Worm (Caenorhabditis elegans) whole organism, L3 larva: Measurements from ENCODE around the gene sgn-1.

Experiments
- R02D3.7 ChIP-seq: fragments of 150-350 bp; optimal IDR thresholded peaks from 2 replicates; lab custom pipeline; 2014; ENCODE audit warnings: missing biosample characterization, missing genetic modification characterization
- ZK546.5 ChIP-seq: sonication (generic microtip); optimal IDR thresholded peaks from 2 replicates; lab custom pipeline; 2017; ENCODE audit warnings: missing biosample characterization, missing genetic modification characterization
- aly-2 ChIP-seq: fragments of 150-350 bp; optimal IDR thresholded peaks from 2 replicates; lab custom pipeline; 2014; ENCODE audit warnings: missing biosample characterization, missing genetic modification characterization
- ama-1 ChIP-seq: fragments of 150-350 bp; optimal IDR thresholded peaks from 2 replicates; lab custom pipeline; 2018
- ceh-16 ChIP-seq: sonication (generic microtip); optimal IDR thresholded peaks from 2 replicates; lab custom pipeline; 2017; ENCODE audit warnings: missing biosample characterization, missing genetic modification characterization
- ceh-28 ChIP-seq: fragments of 150-350 bp; optimal IDR thresholded peaks from 2 replicates; lab custom pipeline; 2014; ENCODE audit warnings: missing biosample characterization, missing genetic modification reagents, missing genetic modification characterization
- ceh-82 ChIP-seq: fragments of 150-350 bp; optimal IDR thresholded peaks from 2 replicates; lab custom pipeline; 2014; ENCODE audit warnings: missing biosample characterization, missing genetic modification characterization
- ceh-9 ChIP-seq: sonication (generic microtip); optimal IDR thresholded peaks from 2 replicates; lab custom pipeline; 2018; ENCODE audit warnings: missing biosample characterization, missing genetic modification characterization
- daf-12 ChIP-seq: fragments of 150-350 bp; optimal IDR thresholded peaks from 2 replicates; lab custom pipeline; 2014; ENCODE audit warnings: missing biosample characterization, missing genetic modification reagents, missing genetic modification characterization
- egl-27 ChIP-seq: sonication (generic microtip); optimal IDR thresholded peaks from 4 replicates; lab custom pipeline; 2017; ENCODE audit warnings: missing biosample characterization, missing genetic modification reagents, missing genetic modification characterization
- egl-5 ChIP-seq: fragments of 150-350 bp; optimal IDR thresholded peaks from 2 replicates; lab custom pipeline; 2017; ENCODE audit warnings: missing biosample characterization, missing genetic modification reagents, missing genetic modification characterization, inconsistent platforms
- elt-1 ChIP-seq: fragments of 150-350 bp; optimal IDR thresholded peaks from 2 replicates; lab custom pipeline; 2014; ENCODE audit warnings: missing biosample characterization, missing genetic modification characterization
- elt-2 ChIP-seq: sonication (generic microtip); optimal IDR thresholded peaks from 2 replicates; lab custom pipeline; 2016; ENCODE audit warnings: missing genetic modification reagents, mild to moderate bottlenecking, missing genetic modification characterization, missing compliant biosample characterization
- elt-3 ChIP-seq, 3 experiments: fragments of 150-350 bp in 1 of 3; sonication (generic microtip) in 2 of 3; optimal IDR thresholded peaks; 2 replicates in 2 of 3; 4 replicates in 1 of 3; lab custom pipeline; 2014 to 2017; ENCODE audit warnings: missing biosample characterization in 3 of 3, missing genetic modification characterization in 3 of 3
- eor-1 ChIP-seq, 2 experiments: fragments of 150-350 bp; optimal IDR thresholded peaks; 2 replicates each; lab custom pipeline; 2014 to 2018; ENCODE audit warnings: missing biosample characterization in 2 of 2, missing genetic modification characterization in 2 of 2
- fkh-10 ChIP-seq: sonication (generic microtip); optimal IDR thresholded peaks from 2 replicates; lab custom pipeline; 2017; ENCODE audit warnings: missing biosample characterization, missing genetic modification reagents, missing genetic modification characterization
- fkh-2 ChIP-seq: fragments of 150-350 bp; optimal IDR thresholded peaks from 2 replicates; lab custom pipeline; 2014; ENCODE audit warnings: missing biosample characterization, missing genetic modification reagents, missing genetic modification characterization
- fos-1 ChIP-seq: fragments of 150-350 bp; optimal IDR thresholded peaks from 2 replicates; lab custom pipeline; 2014; ENCODE audit warnings: missing biosample characterization, missing genetic modification characterization
- hmg-11 ChIP-seq: sonication (generic microtip); optimal IDR thresholded peaks from 2 replicates; lab custom pipeline; 2016; ENCODE audit warnings: missing genetic modification characterization, missing compliant biosample characterization
- jun-1 ChIP-seq: fragments of 150-350 bp; optimal IDR thresholded peaks from 2 replicates; lab custom pipeline; 2014; ENCODE audit warnings: missing biosample characterization, missing genetic modification reagents, missing genetic modification characterization
- lin-15B ChIP-seq: fragments of 150-350 bp; optimal IDR thresholded peaks from 2 replicates; lab custom pipeline; 2014; ENCODE audit warnings: missing biosample characterization, missing genetic modification characterization
- lin-39 ChIP-seq: fragments of 150-350 bp; optimal IDR thresholded peaks from 2 replicates; lab custom pipeline; 2018; ENCODE audit warnings: missing biosample characterization, missing genetic modification reagents, missing genetic modification characterization
- lsy-12 ChIP-seq: sonication (generic microtip); optimal IDR thresholded peaks from 2 replicates; lab custom pipeline; 2016; ENCODE audit warnings: mild to moderate bottlenecking, missing genetic modification characterization, missing compliant biosample characterization
- mdl-1 ChIP-seq: fragments of 150-350 bp; optimal IDR thresholded peaks from 2 replicates; lab custom pipeline; 2014; ENCODE audit warnings: missing biosample characterization, missing genetic modification characterization
- mml-1 ChIP-seq: fragments of 150-350 bp; sonication (generic microtip); optimal IDR thresholded peaks from 3 replicates; lab custom pipeline; 2014; ENCODE audit warnings: missing biosample characterization, missing genetic modification characterization
- nfya-1 ChIP-seq: sonication (generic microtip); optimal IDR thresholded peaks from 2 replicates; lab custom pipeline; 2017; ENCODE audit warnings: missing genetic modification characterization, mild to moderate bottlenecking, missing compliant biosample characterization, antibody characterized with exemption, moderate library complexity; ENCODE audit not compliant: insufficient read depth
- nhr-11 ChIP-seq: fragments of 150-350 bp; optimal IDR thresholded peaks from 2 replicates; lab custom pipeline; 2014; ENCODE audit warnings: missing biosample characterization, missing genetic modification characterization
- nhr-12 ChIP-seq: fragments of 150-350 bp; optimal IDR thresholded peaks from 2 replicates; lab custom pipeline; 2014; ENCODE audit warnings: missing biosample characterization, missing genetic modification characterization
- nhr-23 ChIP-seq: fragments of 150-350 bp; optimal IDR thresholded peaks from 2 replicates; lab custom pipeline; 2014; ENCODE audit warnings: missing biosample characterization, missing genetic modification reagents, missing genetic modification characterization
- nhr-237 ChIP-seq: fragments of 150-350 bp; optimal IDR thresholded peaks from 2 replicates; lab custom pipeline; 2014; ENCODE audit warnings: missing biosample characterization, missing genetic modification characterization
- nhr-25 ChIP-seq: sonication (generic microtip); optimal IDR thresholded peaks from 2 replicates; lab custom pipeline; 2017; ENCODE audit warnings: missing biosample characterization, missing genetic modification characterization
- nhr-28 ChIP-seq: fragments of 150-350 bp; optimal IDR thresholded peaks from 2 replicates; lab custom pipeline; 2014; ENCODE audit warnings: missing biosample characterization, missing genetic modification characterization
- nhr-43 ChIP-seq: sonication (generic microtip); optimal IDR thresholded peaks from 2 replicates; lab custom pipeline; 2016; ENCODE audit warnings: mild to moderate bottlenecking, missing genetic modification characterization, missing compliant biosample characterization; ENCODE audit not compliant: poor library complexity, severe bottlenecking
- nhr-67 ChIP-seq: fragments of 150-350 bp; optimal IDR thresholded peaks from 2 replicates; lab custom pipeline; 2014; ENCODE audit warnings: missing biosample characterization, missing genetic modification characterization
- nhr-76 ChIP-seq: fragments of 150-350 bp; sonication (generic microtip); optimal IDR thresholded peaks from 5 replicates; lab custom pipeline; 2014; ENCODE audit warnings: missing biosample characterization, missing genetic modification characterization
- nhr-77 ChIP-seq: fragments of 150-350 bp; optimal IDR thresholded peaks from 2 replicates; lab custom pipeline; 2014; ENCODE audit warnings: missing biosample characterization, missing genetic modification characterization
- pha-4 ChIP-seq: fragments of 150-350 bp; optimal IDR thresholded peaks from 2 replicates; lab custom pipeline; 2014; ENCODE audit warnings: missing biosample characterization, missing genetic modification reagents, missing genetic modification characterization
- pqm-1 ChIP-seq: fragments of 150-350 bp; optimal IDR thresholded peaks from 2 replicates; lab custom pipeline; 2017; ENCODE audit warnings: missing biosample characterization, missing genetic modification characterization, inconsistent platforms
- sea-2 ChIP-seq: fragments of 150-350 bp; sonication (generic microtip); optimal IDR thresholded peaks from 4 replicates; lab custom pipeline; 2014; ENCODE audit warnings: missing biosample characterization, missing genetic modification reagents, missing genetic modification characterization
- skn-1 ChIP-seq: fragments of 150-350 bp; optimal IDR thresholded peaks from 2 replicates; lab custom pipeline; 2014; ENCODE audit warnings: missing biosample characterization, missing genetic modification characterization
- snpc-4 ChIP-seq: fragments of 150-350 bp; optimal IDR thresholded peaks from 2 replicates; lab custom pipeline; 2014; ENCODE audit warnings: missing biosample characterization, missing genetic modification characterization
- tbx-2 ChIP-seq: sonication (generic microtip); optimal IDR thresholded peaks from 2 replicates; lab custom pipeline; 2016; ENCODE audit warnings: mild to moderate bottlenecking, missing genetic modification characterization, missing compliant biosample characterization
- unc-39 ChIP-seq: sonication (generic microtip); optimal IDR thresholded peaks from 4 replicates; lab custom pipeline; 2017; ENCODE audit warnings: missing biosample characterization, missing genetic modification characterization
- unc-62 ChIP-seq: fragments of 150-350 bp; sonication (generic microtip); optimal IDR thresholded peaks from 4 replicates; lab custom pipeline; 2014; ENCODE audit warnings: missing biosample characterization, missing genetic modification reagents, missing genetic modification characterization
- zag-1 ChIP-seq: fragments of 150-350 bp; optimal IDR thresholded peaks from 2 replicates; lab custom pipeline; 2014; ENCODE audit warnings: missing biosample characterization, missing genetic modification characterization
- ztf-11 ChIP-seq: fragments of 150-350 bp; optimal IDR thresholded peaks from 2 replicates; lab custom pipeline; 2014; ENCODE audit warnings: missing biosample characterization, missing genetic modification characterization
- ztf-4 ChIP-seq: fragments of 150-350 bp; optimal IDR thresholded peaks from 2 replicates; lab custom pipeline; 2014; ENCODE audit warnings: missing biosample characterization, missing genetic modification characterization

sgn-1 gene

ce11 chrII:8787376-8787775, 3.9 kb upstream of the sgn-1 start (continued):
- TF ChIP-seq jun-1 (tag; lab: Kevin White, UChicago) (peak; percentile 96), elt-1 (tag; lab: Kevin White, UChicago) (peak; percentile 69), ceh-82 (peak; percentile 42), lin-39 (tag; lab: Kevin White, UChicago) (peak; percentile 96), egl-5 (tag; lab: Kevin White, UChicago) (peak; percentile 99), ceh-9 (tag; lab: Kevin White, UChicago) (no peak), elt-2 (tag; lab: Kevin White, UChicago) (peak; percentile 79), fos-1 (tag; lab: Kevin White, UChicago) (peak; percentile 78), elt-3 (tag; optimal IDR thresholded peaks at IDR 0.05; lab: Kevin White, UChicago) (peak in 1 of 3 experiments; percentile 57), hmg-11 (tag; lab: Kevin White, UChicago) (peak; percentile 76)

ce11 chrII:8785875-8786274, 2.4 kb upstream of the sgn-1 start:
- TF ChIP-seq nhr-28 (tag; lab: Kevin White, UChicago) (no peak), lin-15B (no peak), daf-12 (no peak), egl-27 (tag; lab: Kevin White, UChicago) (no peak), fkh-2 (tag; lab: Kevin White, UChicago) (no peak), nhr-67 (no peak), nhr-12 (tag; lab: Kevin White, UChicago) (no peak), hmg-11 (tag; lab: Kevin White, UChicago) (peak; percentile 78), sea-2 (no peak), fos-1 (tag; lab: Kevin White, UChicago) (no peak), unc-62 (no peak), egl-5 (tag; lab: Kevin White, UChicago) (peak; percentile 25), pha-4 (no peak), ceh-9 (tag; lab: Kevin White, UChicago) (no peak), elt-2 (tag; lab: Kevin White, UChicago) (no peak), nhr-43 (tag; lab: Kevin White, UChicago) (no peak), jun-1 (tag; lab: Kevin White, UChicago) (no peak), ama-1 (peak; percentile 71), nfya-1 (tag; lab: Kevin White, UChicago) (peak; percentile 55), nhr-11 (tag; lab: Kevin White, UChicago) (peak; percentile 1), mdl-1 (tag; lab: Kevin White, UChicago) (no peak), unc-39 (tag; lab: Kevin White, UChicago) (no peak), elt-1 (tag; lab: Kevin White, UChicago) (no peak), elt-3 (tag; optimal IDR thresholded peaks at IDR 0.05; lab: Kevin White, UChicago) (no peak), lin-39 (tag; lab: Kevin White, UChicago) (no peak), ceh-16 (no peak), aly-2 (tag; lab: Kevin White, UChicago) (no peak), nhr-76 (no peak), nhr-77 (tag; lab: Kevin White, UChicago) (no peak), ZK546.5 (tag; lab: Kevin White, UChicago) (no peak), pqm-1 (tag; lab: Kevin White, UChicago) (no peak), ceh-82 (no peak), snpc-4 (tag; lab: Kevin White, UChicago) (peak; percentile 38), ztf-4 (tag; lab: Kevin White, UChicago) (no peak), nhr-25 (no peak), ceh-28 (tag; lab: Kevin White, UChicago) (no peak), R02D3.7 (tag; lab: Kevin White, UChicago) (no peak), nhr-23 (tag; lab: Kevin White, UChicago) (no peak), zag-1 (tag; lab: Kevin White, UChicago) (no peak), fkh-10 (GFP tag; lab: Kevin White, UChicago) (no peak), mml-1 (tag; lab: Kevin White, UChicago) (no peak), nhr-237 (tag; lab: Kevin White, UChicago) (no peak), eor-1 (tag; optimal IDR thresholded peaks at IDR 0.05; lab: Kevin White, UChicago) (no peak), ztf-11 (tag; lab: Kevin White, UChicago) (no peak), skn-1 (no peak), tbx-2 (tag; lab: Kevin White, UChicago) (no peak), lsy-12 (tag; lab: Kevin White, UChicago) (no peak)
